Worm (Caenorhabditis elegans) whole organism, early embryonic: ENCODE measurements around the gene zmp-5.

ENCODE experiments used
- F13C5.2 ChIP-seq: sonication (generic microtip); optimal IDR thresholded peaks from 2 replicates; lab custom pipeline; 2017; ENCODE audit warnings: mild to moderate bottlenecking, missing genetic modification characterization, inconsistent platforms, missing compliant biosample characterization
- ama-1 ChIP-seq: fragments of 150-350 bp; optimal IDR thresholded peaks from 2 replicates; lab custom pipeline; 2014
- ceh-13 ChIP-seq: fragments of 200-800 bp; sonication (Bioruptor generic); optimal IDR thresholded peaks from 2 replicates; lab custom pipeline; 2018; ENCODE audit warnings: mild to moderate bottlenecking, missing genetic modification characterization, missing compliant biosample characterization
- ets-7 ChIP-seq: sonication (generic microtip); optimal IDR thresholded peaks from 2 replicates; lab custom pipeline; 2016; ENCODE audit warnings: missing genotype, missing genetic modification characterization, missing compliant biosample characterization
- hmbx-1 ChIP-seq: sonication (generic microtip); optimal IDR thresholded peaks from 2 replicates; lab custom pipeline; 2016; ENCODE audit warnings: mild to moderate bottlenecking, missing genetic modification characterization, missing compliant biosample characterization
- tbx-11 ChIP-seq: fragments of 200-800 bp; sonication (Bioruptor generic); IDR thresholded peaks from 2 replicates; pipeline ENCODE4 v1.3.6; 2022; ENCODE audit warnings: missing genetic modification characterization, missing compliant biosample characterization

DNA sequence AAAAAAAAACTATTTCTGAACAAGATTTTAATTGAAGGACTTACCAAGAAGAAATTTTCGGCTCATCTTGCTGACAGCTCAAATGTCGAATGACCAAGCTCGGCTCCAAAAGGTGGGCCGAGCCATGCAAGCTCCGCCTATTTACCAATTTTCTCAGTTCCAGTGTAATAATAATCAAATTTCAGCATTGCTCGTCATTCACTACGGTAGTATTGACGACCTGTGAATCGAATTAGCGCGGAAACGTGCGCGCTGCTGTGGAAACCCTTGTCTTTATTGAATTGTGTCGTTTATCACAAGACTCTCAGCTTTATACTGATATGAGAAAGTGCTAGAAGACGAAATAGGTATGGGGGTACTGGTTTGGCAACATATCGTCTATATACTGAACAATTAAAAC, 16.6 kb downstream of the zmp-5 start, which contains the start of gene nlp-76:
- no peak for TF ChIP-seq F13C5.2 (tag; lab: Kevin White, UChicago)
- no peak for TF ChIP-seq ceh-13
- no peak for TF ChIP-seq tbx-11 (GFP tag; lab: Robert Waterston, UW)
- no peak for TF ChIP-seq ets-7
- TF ChIP-seq hmbx-1 (tag; lab: Kevin White, UChicago) = no peak
- no peak for TF ChIP-seq ama-1 (lab: Kevin White, UChicago)
